Worm (Caenorhabditis elegans) whole organism, late embryonic: Measurements from ENCODE around the gene F14D2.7.

Source experiments
- T23F11.4 ChIP-seq: fragments of 200-800 bp; sonication (Bioruptor generic); optimal IDR thresholded peaks from 2 replicates; lab custom pipeline; 2018; ENCODE audit warnings: mild to moderate bottlenecking, missing genetic modification characterization, missing compliant biosample characterization
- ceh-34 ChIP-seq: sonication (generic microtip); optimal IDR thresholded peaks from 2 replicates; lab custom pipeline; 2016; ENCODE audit warnings: mild to moderate bottlenecking, missing genetic modification characterization, missing compliant biosample characterization
- ceh-48 ChIP-seq: sonication (generic microtip); optimal IDR thresholded peaks from 2 replicates; lab custom pipeline; 2016; ENCODE audit warnings: missing genetic modification characterization, inconsistent platforms, missing compliant biosample characterization
- fkh-10 ChIP-seq: fragments of 150-350 bp; optimal IDR thresholded peaks from 2 replicates; lab custom pipeline; 2014; ENCODE audit warnings: missing biosample characterization, missing genetic modification reagents, missing genetic modification characterization
- hlh-30 ChIP-seq: sonication (generic microtip); optimal IDR thresholded peaks from 2 replicates; lab custom pipeline; 2017; ENCODE audit warnings: antibody characterized with exemption, missing genetic modification characterization, missing compliant biosample characterization; ENCODE audit not compliant: insufficient read depth
- nhr-11 ChIP-seq: fragments of 150-350 bp; optimal IDR thresholded peaks from 2 replicates; lab custom pipeline; 2014; ENCODE audit warnings: missing biosample characterization, missing genetic modification characterization
- pqm-1 ChIP-seq: sonication (generic microtip); optimal IDR thresholded peaks from 2 replicates; lab custom pipeline; 2016; ENCODE audit warnings: missing genetic modification characterization, missing compliant biosample characterization
- unc-55 ChIP-seq: sonication (generic microtip); optimal IDR thresholded peaks from 2 replicates; lab custom pipeline; 2017; ENCODE audit warnings: missing biosample characterization, missing genetic modification reagents, missing genetic modification characterization
- unc-86 ChIP-seq: sonication (generic microtip); optimal IDR thresholded peaks from 2 replicates; lab custom pipeline; 2016; ENCODE audit warnings: missing genetic modification characterization, missing compliant biosample characterization

- TF ChIP-seq pqm-1 (no peak), hlh-30 (tag; lab: Kevin White, UChicago) (no peak), unc-86 (tag; lab: Kevin White, UChicago) (no peak), T23F11.4 (GFP tag; lab: Kevin White, UChicago) (no peak), ceh-34 (tag; lab: Kevin White, UChicago) (no peak), fkh-10 (GFP tag; lab: Kevin White, UChicago) (no peak), ceh-48 (tag; lab: Kevin White, UChicago) (no peak), unc-55 (GFP tag; lab: Kevin White, UChicago) (no peak), nhr-11 (tag; lab: Kevin White, UChicago) (no peak)
Observed at ce11 chrII:3338556-3338955, at the start of gene F14D2.7.
